Fruit fly (Drosophila melanogaster): ENCODE measurements around the gene CG33923.

- no peak for TF ChIP-seq pan (optimal IDR thresholded peaks at IDR 0.05)
- TF ChIP-seq h (GFP tag; optimal IDR thresholded peaks at IDR 0.05) = no peak
- no peak for TF ChIP-seq tai (GFP tag; optimal IDR thresholded peaks at IDR 0.05)
- TF ChIP-seq Dif (GFP tag; optimal IDR thresholded peaks at IDR 0.05; ENCODE audit: partially characterized antibody) = no peak
- TF ChIP-seq fru (GFP tag; optimal IDR thresholded peaks at IDR 0.05) = no peak
These were observed 8.1 kb downstream of the CG33923 start, which contains the start of gene CG5440 for dm6 chr2L:1333828-1334227.

All from whole organism, wandering third instar larva.